Worm (Caenorhabditis elegans) whole organism, late embryonic: ENCODE measurements around the gene Y105C5A.508.
"Not testable (repeated sequence)": the region's sequence is repeated elsewhere in the genome, so short reads cannot be mapped to it uniquely, and the experiment has no call there.

Experiments
- C08G9.2 ChIP-seq: sonication (generic microtip); optimal IDR thresholded peaks from 2 replicates; lab custom pipeline; 2016; ENCODE audit warnings: mild to moderate bottlenecking, missing genetic modification characterization, moderate library complexity, missing compliant biosample characterization
- C38D4.7 ChIP-seq: fragments of 200-800 bp; sonication (Bioruptor generic); optimal IDR thresholded peaks from 2 replicates; lab custom pipeline; 2018; ENCODE audit warnings: mild to moderate bottlenecking, missing genetic modification characterization, moderate library complexity, missing compliant biosample characterization
- T23F11.4 ChIP-seq: fragments of 200-800 bp; sonication (Bioruptor generic); optimal IDR thresholded peaks from 2 replicates; lab custom pipeline; 2018; ENCODE audit warnings: mild to moderate bottlenecking, missing genetic modification characterization, missing compliant biosample characterization
- Y22D7AL.16 ChIP-seq: sonication (generic microtip); optimal IDR thresholded peaks from 2 replicates; lab custom pipeline; 2016; ENCODE audit warnings: missing genetic modification characterization, missing compliant biosample characterization
- ceh-24 ChIP-seq: sonication (generic microtip); optimal IDR thresholded peaks from 2 replicates; lab custom pipeline; 2016; ENCODE audit warnings: mild to moderate bottlenecking, missing genetic modification characterization, missing compliant biosample characterization
- ceh-30 ChIP-seq: fragments of 150-350 bp; optimal IDR thresholded peaks from 2 replicates; lab custom pipeline; 2014; ENCODE audit warnings: missing biosample characterization, missing genetic modification characterization
- ceh-31 ChIP-seq: sonication (generic microtip); optimal IDR thresholded peaks from 2 replicates; lab custom pipeline; 2016; ENCODE audit warnings: missing genetic modification characterization, missing compliant biosample characterization
- ceh-48 ChIP-seq: sonication (generic microtip); optimal IDR thresholded peaks from 2 replicates; lab custom pipeline; 2016; ENCODE audit warnings: missing genetic modification characterization, inconsistent platforms, missing compliant biosample characterization
- che-1 ChIP-seq: sonication (generic microtip); optimal IDR thresholded peaks from 2 replicates; lab custom pipeline; 2016; ENCODE audit warnings: mild to moderate bottlenecking, missing genetic modification characterization, missing compliant biosample characterization
- dmd-4 ChIP-seq: sonication (generic microtip); optimal IDR thresholded peaks from 2 replicates; lab custom pipeline; 2016; ENCODE audit warnings: borderline replicate concordance, missing genetic modification characterization, missing compliant biosample characterization
- elt-2 ChIP-seq: sonication (generic microtip); optimal IDR thresholded peaks from 2 replicates; lab custom pipeline; 2016; ENCODE audit warnings: missing genetic modification reagents, missing genetic modification characterization, missing compliant biosample characterization
- fax-1 ChIP-seq: sonication (generic microtip); optimal IDR thresholded peaks from 2 replicates; lab custom pipeline; 2016; ENCODE audit warnings: missing genotype, missing genetic modification characterization, missing compliant biosample characterization
- fkh-10 ChIP-seq: fragments of 150-350 bp; optimal IDR thresholded peaks from 2 replicates; lab custom pipeline; 2014; ENCODE audit warnings: missing biosample characterization, missing genetic modification reagents, missing genetic modification characterization
- fkh-6 ChIP-seq: sonication (generic microtip); optimal IDR thresholded peaks from 2 replicates; lab custom pipeline; 2016; ENCODE audit warnings: missing genetic modification characterization, missing compliant biosample characterization
- hlh-15 ChIP-seq: sonication (generic microtip); optimal IDR thresholded peaks from 2 replicates; lab custom pipeline; 2016; ENCODE audit warnings: missing genetic modification characterization, missing compliant biosample characterization
- hlh-8 ChIP-seq: sonication (generic microtip); optimal IDR thresholded peaks from 2 replicates; lab custom pipeline; 2016; ENCODE audit warnings: missing genotype, missing genetic modification characterization, missing compliant biosample characterization
- lim-6 ChIP-seq: sonication (generic microtip); optimal IDR thresholded peaks from 2 replicates; lab custom pipeline; 2016; ENCODE audit warnings: missing genetic modification characterization, missing compliant biosample characterization
- madf-2 ChIP-seq: sonication (generic microtip); optimal IDR thresholded peaks from 2 replicates; lab custom pipeline; 2017; ENCODE audit warnings: missing genetic modification characterization, missing compliant biosample characterization
- mec-3 ChIP-seq: sonication (generic microtip); optimal IDR thresholded peaks from 2 replicates; lab custom pipeline; 2016; ENCODE audit warnings: borderline replicate concordance, missing genetic modification characterization, missing compliant biosample characterization
- nfya-1 ChIP-seq: sonication (generic microtip); optimal IDR thresholded peaks from 2 replicates; lab custom pipeline; 2017; ENCODE audit warnings: missing genetic modification characterization, mild to moderate bottlenecking, missing compliant biosample characterization, antibody characterized with exemption, moderate library complexity
- nhr-11 ChIP-seq: fragments of 150-350 bp; optimal IDR thresholded peaks from 2 replicates; lab custom pipeline; 2014; ENCODE audit warnings: missing biosample characterization, missing genetic modification characterization
- pat-9 ChIP-seq: fragments of 200-800 bp; sonication (Bioruptor generic); optimal IDR thresholded peaks from 2 replicates; lab custom pipeline; 2018; ENCODE audit warnings: mild to moderate bottlenecking, missing genetic modification characterization, moderate library complexity, missing compliant biosample characterization
- pha-2 ChIP-seq: sonication (generic microtip); optimal IDR thresholded peaks from 2 replicates; lab custom pipeline; 2017; ENCODE audit warnings: mild to moderate bottlenecking, missing genetic modification characterization, missing compliant biosample characterization
- pha-4 ChIP-seq: fragments of 150-350 bp; optimal IDR thresholded peaks from 2 replicates; lab custom pipeline; 2018; ENCODE audit warnings: missing biosample characterization, missing genetic modification reagents, missing genetic modification characterization
- pqm-1 ChIP-seq: sonication (generic microtip); optimal IDR thresholded peaks from 2 replicates; lab custom pipeline; 2016; ENCODE audit warnings: missing genetic modification characterization, missing compliant biosample characterization
- sox-2 ChIP-seq: fragments of 200-800 bp; sonication (Bioruptor generic); IDR thresholded peaks from 2 replicates; pipeline ENCODE4 v1.3.6; 2022; ENCODE audit warnings: missing genetic modification reagents, missing genetic modification characterization, missing compliant biosample characterization
- tbx-2 ChIP-seq: sonication (generic microtip); optimal IDR thresholded peaks from 2 replicates; lab custom pipeline; 2016; ENCODE audit warnings: missing genetic modification characterization, missing compliant biosample characterization
- ttx-3 ChIP-seq: sonication (generic microtip); optimal IDR thresholded peaks from 2 replicates; lab custom pipeline; 2016; ENCODE audit warnings: missing genetic modification reagents, missing genetic modification characterization, missing compliant biosample characterization
- unc-3 ChIP-seq, 2 experiments: fragments of 200-800 bp in 1 of 2; sonication (Bioruptor generic) in 1 of 2; sonication (generic microtip) in 1 of 2; conservative IDR thresholded peaks in 1 of 2; optimal IDR thresholded peaks in 1 of 2; 2 replicates each; pipeline versions ENCODE4 v1.3.6 to Lab custom; 2016 to 2022; ENCODE audit warnings: missing compliant biosample characterization in 2 of 2, missing genetic modification characterization in 2 of 2, missing genetic modification reagents in 1 of 2
- unc-86 ChIP-seq: sonication (generic microtip); optimal IDR thresholded peaks from 2 replicates; lab custom pipeline; 2016; ENCODE audit warnings: missing genetic modification characterization, missing compliant biosample characterization
- zip-5 ChIP-seq: sonication (generic microtip); optimal IDR thresholded peaks from 2 replicates; lab custom pipeline; 2016; ENCODE audit warnings: missing genetic modification characterization, missing compliant biosample characterization
- ztf-16 ChIP-seq: sonication (generic microtip); optimal IDR thresholded peaks from 2 replicates; lab custom pipeline; 2017; ENCODE audit warnings: missing genetic modification characterization, missing compliant biosample characterization

Y105C5A.508 gene

ce11 chrIV:15594935-15595620 is 11.4 kb downstream of the Y105C5A.508 start, which contains the start of the genes pqn-78 and pqn-79:
pqn-78 (minus strand) TSS chrIV:15595035.
pqn-79 (plus strand) TSS chrIV:15595570.
- TF ChIP-seq tbx-2 (tag; lab: Kevin White, UChicago); nfya-1 (tag; lab: Kevin White, UChicago); C38D4.7: not testable (repeated sequence)

- TF ChIP-seq C38D4.7: no peak
- TF ChIP-seq ceh-30 (tag; lab: Kevin White, UChicago): no peak
- no peak for TF ChIP-seq che-1
- TF ChIP-seq ceh-24 (tag; lab: Kevin White, UChicago): no peak
- no peak for TF ChIP-seq sox-2 (GFP tag; lab: Robert Waterston, UW)
These were observed 20.5 kb downstream of the Y105C5A.508 start for ce11 chrIV:15604194-15604593.

- no peak for TF ChIP-seq unc-86 (tag; lab: Kevin White, UChicago)
- TF ChIP-seq fkh-10 (GFP tag; lab: Kevin White, UChicago): no peak
- TF ChIP-seq ceh-31 (tag; lab: Kevin White, UChicago): no peak
- no peak for TF ChIP-seq fkh-6 (tag; lab: Kevin White, UChicago)
- no peak for TF ChIP-seq ceh-24 (tag; lab: Kevin White, UChicago)
- no peak for TF ChIP-seq lim-6 (tag; lab: Kevin White, UChicago)
- TF ChIP-seq pha-4 (tag; lab: Kevin White, UChicago): no peak
- TF ChIP-seq nhr-11: no peak
- no peak for TF ChIP-seq ttx-3
These were observed 22.7 kb downstream of the Y105C5A.508 start for ce11 chrIV:15606396-15606795.

DNA sequence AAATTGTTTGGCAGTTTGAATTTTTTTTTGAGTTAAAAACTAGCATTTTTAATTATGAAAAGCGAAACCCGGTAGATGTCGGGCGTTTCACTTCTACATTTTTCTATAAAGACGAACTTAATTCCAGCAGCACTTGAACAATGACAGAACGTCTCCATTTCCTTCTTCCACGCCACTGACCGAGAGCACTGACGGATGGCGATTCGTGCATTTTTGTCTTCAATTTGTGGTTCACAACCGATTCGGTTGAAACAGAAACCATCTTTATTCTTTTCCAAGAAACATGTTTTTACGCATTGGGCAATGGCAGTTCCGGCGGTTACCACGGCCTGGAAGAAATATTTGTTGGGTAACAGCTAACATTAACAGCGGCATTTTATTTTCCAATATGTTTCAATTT is 29.4 kb downstream of the Y105C5A.508 start:
- TF ChIP-seq ceh-48 (tag; lab: Kevin White, UChicago) (no peak), unc-86 (tag; lab: Kevin White, UChicago) (no peak), hlh-8 (no peak)

ce11 chrIV:15616971-15617370 is 33.3 kb downstream of the Y105C5A.508 start, which contains the start of gene Y105C5A.8:
Y105C5A.8 (minus strand) TSS chrIV:15617071.
- TF ChIP-seq ztf-16 (tag; lab: Kevin White, UChicago) (no peak), mec-3 (no peak), pqm-1 (tag; lab: Kevin White, UChicago) (no peak), hlh-15 (tag; lab: Kevin White, UChicago) (no peak), pat-9 (no peak)

- TF ChIP-seq fkh-6 (tag; lab: Kevin White, UChicago) (no peak), elt-2 (tag; lab: Kevin White, UChicago) (no peak), fax-1 (tag; lab: Kevin White, UChicago) (no peak), unc-86 (tag; lab: Kevin White, UChicago) (no peak), dmd-4 (tag; lab: Kevin White, UChicago) (no peak), Y22D7AL.16 (tag; lab: Kevin White, UChicago) (no peak), T23F11.4 (GFP tag; lab: Kevin White, UChicago) (no peak), unc-3 (GFP tag; conservative IDR thresholded peaks at IDR 0.05; lab: Robert Waterston, UW) (no peak), unc-3 (tag; optimal IDR thresholded peaks at IDR 0.05; lab: Kevin White, UChicago) (no peak), lim-6 (tag; lab: Kevin White, UChicago) (no peak), zip-5 (tag; lab: Kevin White, UChicago) (no peak), madf-2 (tag; lab: Kevin White, UChicago) (no peak), che-1 (no peak), C08G9.2 (tag; lab: Kevin White, UChicago) (no peak), pha-2 (tag; lab: Kevin White, UChicago) (no peak)
- TF ChIP-seq, all 69 proteins: peak for 0
These were observed 33.9 kb downstream of the Y105C5A.508 start for ce11 chrIV:15617667-15618066.
